Worm (Caenorhabditis elegans): ENCODE data around the gene Y55F3BL.6.

ce11 chrIV:760267-760666 lies 46.6 kb downstream of the Y55F3BL.6 start, which contains the start of gene gst-40:
- peak; percentile 16 for TF ChIP-seq fkh-4 (tag; optimal IDR thresholded peaks at IDR 0.05; ENCODE audit: borderline replicate concordance)
- TF ChIP-seq nhr-77 (tag; optimal IDR thresholded peaks at IDR 0.05) = no peak
- TF ChIP-seq elt-3 (tag; optimal IDR thresholded peaks at IDR 0.05) = no peak
- TF ChIP-seq nhr-237 (tag; optimal IDR thresholded peaks at IDR 0.05) = no peak
- TF ChIP-seq sup-37 (GFP tag; optimal IDR thresholded peaks at IDR 0.05) = no peak
